Worm (Caenorhabditis elegans): ENCODE results near the gene oac-54.

ce11 chrII:9137803-9138202, 20.1 kb upstream of the oac-54 start, which contains the start of gene C16D2.3:
- TF ChIP-seq nhr-76 (tag; optimal IDR thresholded peaks at IDR 0.05) (no peak), daf-12 (tag; optimal IDR thresholded peaks at IDR 0.05) (no peak), nhr-237 (tag; optimal IDR thresholded peaks at IDR 0.05) (no peak), fkh-2 (tag; optimal IDR thresholded peaks at IDR 0.05) (no peak), egl-27 (tag; optimal IDR thresholded peaks at IDR 0.05) (no peak), eor-1 (tag; optimal IDR thresholded peaks at IDR 0.05) (no peak), snpc-4 (tag; optimal IDR thresholded peaks at IDR 0.05) (no peak)

Measured in whole organism, L3 larva.